Fruit fly (Drosophila melanogaster) whole organism, wandering third instar larva: Measurements from ENCODE around the gene Kcmf1.

Source experiments
- Abd-B ChIP-seq: fragments of >200 bp; optimal IDR thresholded peaks from 2 replicates; lab custom pipeline; 2017; ENCODE audit warnings: missing biosample characterization, missing genetic modification characterization
- CG32264 ChIP-seq: fragments of 200-800 bp; sonication (Bioruptor generic); optimal IDR thresholded peaks from 2 replicates; lab custom pipeline; 2016; ENCODE audit warnings: missing biosample characterization, missing genetic modification characterization
- CG9705 ChIP-seq: fragments of 200-800 bp; sonication (Bioruptor generic); optimal IDR thresholded peaks from 2 replicates; lab custom pipeline; 2018; ENCODE audit warnings: missing biosample characterization, mild to moderate bottlenecking, missing genetic modification characterization
- CrebA ChIP-seq: fragments of 200-800 bp; sonication (Bioruptor generic); optimal IDR thresholded peaks from 2 replicates; lab custom pipeline; 2016; ENCODE audit warnings: missing biosample characterization, mild to moderate bottlenecking, missing genetic modification characterization, borderline replicate concordance
- Dfd ChIP-seq: fragments of >200 bp; optimal IDR thresholded peaks from 2 replicates; lab custom pipeline; 2017; ENCODE audit warnings: missing biosample characterization, missing genetic modification characterization
- Dif ChIP-seq: fragments of 200-275, 200-300 bp; sonication (Bioruptor generic); optimal IDR thresholded peaks from 2 replicates; lab custom pipeline; 2018; ENCODE audit warnings: missing biosample characterization, missing genetic modification characterization; ENCODE audit not compliant: partially characterized antibody
- GATAd ChIP-seq: sonication (Bioruptor generic); optimal IDR thresholded peaks from 2 replicates; lab custom pipeline; 2016; ENCODE audit warnings: missing biosample characterization, missing genetic modification characterization
- HLH106 ChIP-seq: fragments of 200-800 bp; optimal IDR thresholded peaks from 3 replicates; lab custom pipeline; 2019; ENCODE audit warnings: missing biosample characterization, mild to moderate bottlenecking, missing genetic modification characterization, moderate library complexity
- Hnf4 ChIP-seq: fragments of 200-800 bp; sonication (Bioruptor generic); optimal IDR thresholded peaks from 2 replicates; lab custom pipeline; 2016; ENCODE audit warnings: missing biosample characterization, mild to moderate bottlenecking, missing genetic modification characterization
- Hr78 ChIP-seq: fragments of >200 bp; optimal IDR thresholded peaks from 2 replicates; lab custom pipeline; 2017; ENCODE audit warnings: missing biosample characterization, missing genetic modification characterization
- Hr83 ChIP-seq: fragments of 200-300 bp; sonication (Bioruptor generic); optimal IDR thresholded peaks from 2 replicates; lab custom pipeline; 2016; ENCODE audit warnings: missing biosample characterization, mild to moderate bottlenecking, missing genetic modification characterization, moderate library complexity; ENCODE audit not compliant: poor library complexity, severe bottlenecking
- Jra ChIP-seq: sonication (Bioruptor generic); optimal IDR thresholded peaks from 2 replicates; lab custom pipeline; 2016; ENCODE audit warnings: missing biosample characterization, missing genetic modification characterization
- Mio ChIP-seq: sonication (Bioruptor generic); optimal IDR thresholded peaks from 2 replicates; lab custom pipeline; 2016; ENCODE audit warnings: missing biosample characterization, missing genetic modification characterization
- Myc ChIP-seq: fragments of >200 bp; optimal IDR thresholded peaks from 2 replicates; lab custom pipeline; 2017
- N ChIP-seq: fragments of >200 bp; optimal IDR thresholded peaks from 2 replicates; lab custom pipeline; 2018; ENCODE audit warnings: missing biosample characterization, missing external identifiers, missing genetic modification characterization
- OdsH ChIP-seq: fragments of 200-800 bp; sonication (Bioruptor generic); optimal IDR thresholded peaks from 2 replicates; lab custom pipeline; 2016; ENCODE audit warnings: missing biosample characterization, mild to moderate bottlenecking, missing genetic modification characterization
- Rel ChIP-seq, 2 experiments: fragments of 200-800 bp; sonication (Bioruptor generic) in 1 of 2; optimal IDR thresholded peaks; 2 replicates in 1 of 2; 3 replicates in 1 of 2; lab custom pipeline; 2016 to 2019; ENCODE audit warnings: mild to moderate bottlenecking in 2 of 2, missing biosample characterization in 2 of 2, missing genetic modification characterization in 2 of 2, moderate library complexity in 1 of 2
- Sp1 ChIP-seq: fragments of 200-800 bp; sonication (Bioruptor generic); optimal IDR thresholded peaks from 3 replicates; lab custom pipeline; 2019; ENCODE audit warnings: missing biosample characterization, mild to moderate bottlenecking, missing genetic modification characterization, moderate library complexity
- Vsx2 ChIP-seq: fragments of 200-300, 225-300 bp; sonication (Bioruptor generic); optimal IDR thresholded peaks from 2 replicates; lab custom pipeline; 2018; ENCODE audit warnings: missing biosample characterization, missing genetic modification characterization; ENCODE audit not compliant: partially characterized antibody
- br ChIP-seq: fragments of 200-800 bp; sonication (Bioruptor generic); optimal IDR thresholded peaks from 2 replicates; lab custom pipeline; 2016; ENCODE audit warnings: missing biosample characterization, missing genetic modification characterization
- brk ChIP-seq: fragments of 200-800 bp; sonication (Bioruptor generic); optimal IDR thresholded peaks from 2 replicates; lab custom pipeline; 2016; ENCODE audit warnings: missing biosample characterization, mild to moderate bottlenecking, missing genetic modification characterization
- dl ChIP-seq, 2 experiments: fragments of 175-275, 200-275 bp in 1 of 2; fragments of 200-275 bp in 1 of 2; sonication (Bioruptor generic); optimal IDR thresholded peaks; lab custom pipeline; 2018; ENCODE audit warnings: mild to moderate bottlenecking in 2 of 2, missing biosample characterization in 2 of 2, missing genetic modification characterization in 2 of 2, moderate library complexity in 2 of 2; ENCODE audit not compliant: partially characterized antibody in 2 of 2, insufficient read depth in 1 of 2
- dmrt93B ChIP-seq: fragments of 200-800 bp; sonication (Bioruptor generic); optimal IDR thresholded peaks from 2 replicates; lab custom pipeline; 2018; ENCODE audit warnings: missing biosample characterization, mild to moderate bottlenecking, missing genetic modification characterization
- dsf ChIP-seq: sonication (Bioruptor generic); optimal IDR thresholded peaks from 2 replicates; lab custom pipeline; 2016; ENCODE audit warnings: missing biosample characterization, missing genetic modification characterization, borderline replicate concordance
- ey ChIP-seq: fragments of 200-800 bp; sonication (Bioruptor generic); optimal IDR thresholded peaks from 2 replicates; lab custom pipeline; 2016; ENCODE audit warnings: missing biosample characterization, missing genetic modification characterization
- foxo ChIP-seq, 2 experiments: fragments of 200-800 bp; sonication (Bioruptor generic); optimal IDR thresholded peaks; 2 replicates in 1 of 2; 3 replicates in 1 of 2; lab custom pipeline; 2016 to 2017; ENCODE audit warnings: missing biosample characterization in 2 of 2, missing genetic modification characterization in 2 of 2
- fru ChIP-seq: fragments of 200-800 bp; sonication (Bioruptor generic); optimal IDR thresholded peaks from 3 replicates; lab custom pipeline; 2016; ENCODE audit warnings: missing biosample characterization, mild to moderate bottlenecking, missing genetic modification characterization
- h ChIP-seq: fragments of 200-800 bp; sonication (Bioruptor generic); optimal IDR thresholded peaks from 3 replicates; lab custom pipeline; 2016; ENCODE audit warnings: missing biosample characterization, mild to moderate bottlenecking, missing genetic modification characterization
- jim ChIP-seq: fragments of 175-275, 200-325 bp; sonication (Bioruptor generic); optimal IDR thresholded peaks from 2 replicates; lab custom pipeline; 2016; ENCODE audit warnings: missing biosample characterization, mild to moderate bottlenecking, missing genetic modification characterization
- lola ChIP-seq: fragments of >200 bp; optimal IDR thresholded peaks from 2 replicates; lab custom pipeline; 2017; ENCODE audit warnings: missing biosample characterization, missing genetic modification characterization
- pan ChIP-seq: fragments of >200 bp; optimal IDR thresholded peaks from 2 replicates; lab custom pipeline; 2017
- psq ChIP-seq: fragments of 200-800 bp; sonication (Bioruptor generic); optimal IDR thresholded peaks from 3 replicates; lab custom pipeline; 2017; ENCODE audit warnings: missing biosample characterization, mild to moderate bottlenecking, missing genetic modification characterization, moderate library complexity
- rgr ChIP-seq: fragments of 200-800 bp; sonication (Bioruptor generic); optimal IDR thresholded peaks from 3 replicates; lab custom pipeline; 2016; ENCODE audit warnings: missing biosample characterization, mild to moderate bottlenecking, missing genetic modification characterization
- sage ChIP-seq: fragments of 200-800 bp; sonication (Bioruptor generic); optimal IDR thresholded peaks from 2 replicates; lab custom pipeline; 2016; ENCODE audit warnings: missing biosample characterization, mild to moderate bottlenecking, missing genetic modification characterization
- sv ChIP-seq: fragments of 200-800 bp; sonication (Bioruptor generic); optimal IDR thresholded peaks from 3 replicates; lab custom pipeline; 2016; ENCODE audit warnings: missing biosample characterization, missing genetic modification characterization
- tai ChIP-seq: sonication (Bioruptor generic); optimal IDR thresholded peaks from 2 replicates; lab custom pipeline; 2016; ENCODE audit warnings: missing biosample characterization, missing genetic modification characterization
- usp ChIP-seq: fragments of >200 bp; optimal IDR thresholded peaks from 2 replicates; lab custom pipeline; 2017; ENCODE audit warnings: missing biosample characterization, missing genetic modification characterization
- woc ChIP-seq: sonication (Bioruptor generic); optimal IDR thresholded peaks from 2 replicates; lab custom pipeline; 2016; ENCODE audit warnings: missing biosample characterization, mild to moderate bottlenecking, missing genetic modification characterization

Gene Kcmf1

DNA sequence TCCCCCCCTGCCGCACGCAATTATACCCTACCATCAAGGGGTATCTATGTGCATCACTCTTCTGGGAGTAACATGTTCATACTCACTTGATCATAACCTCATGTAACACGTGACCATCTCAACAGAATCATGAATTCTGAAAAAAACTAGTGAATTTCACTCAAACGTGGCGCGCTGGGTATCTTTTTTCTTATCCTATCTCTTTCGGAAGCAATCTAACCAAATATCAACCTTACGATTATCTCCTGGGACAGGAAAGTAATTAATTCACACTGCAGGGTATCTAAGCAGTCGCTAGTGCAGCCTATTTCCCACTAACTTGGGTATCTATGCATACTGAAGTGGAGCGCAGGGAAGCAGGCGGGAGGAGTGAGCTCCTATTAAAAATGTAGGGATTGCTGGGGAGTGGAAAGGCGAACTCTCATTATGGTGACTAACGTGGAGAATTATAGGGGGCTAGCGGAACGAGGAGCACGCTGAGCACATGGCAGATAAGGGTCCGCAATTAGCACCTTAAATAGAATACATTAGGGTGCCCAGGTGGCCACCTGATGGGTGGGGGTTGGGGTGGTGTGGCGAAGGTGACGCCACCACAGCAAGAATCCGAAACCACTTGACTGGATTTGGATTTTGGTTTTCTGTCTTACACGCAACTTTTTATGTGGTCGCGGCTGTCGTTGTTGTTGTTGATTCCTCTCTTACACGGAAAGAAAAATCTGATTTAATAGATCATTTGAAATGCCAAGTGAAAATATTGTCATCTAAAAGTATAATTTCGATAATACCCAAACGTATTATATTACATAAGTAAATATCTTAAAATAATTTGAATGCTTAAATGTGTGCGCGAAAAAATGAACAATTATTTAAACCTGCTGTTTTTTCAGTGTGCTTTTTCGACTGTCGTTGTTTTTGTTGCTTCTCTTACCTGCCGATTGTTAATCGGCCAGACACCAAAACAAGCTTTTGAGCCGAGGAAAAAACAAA, 40.7 kb upstream of the Kcmf1 start:
- TF ChIP-seq woc (peak; percentile 87), OdsH (GFP tag; lab: Kevin White, UChicago) (peak; percentile 96), Dfd (GFP tag; lab: Kevin White, UChicago) (no peak), Myc (lab: Kevin White, UChicago) (no peak), CG32264 (GFP tag; lab: Kevin White, UChicago) (peak; percentile 81), rgr (peak; percentile 96), foxo (GFP tag; optimal IDR thresholded peaks at IDR 0.05; lab: Kevin White, UChicago) (peak; percentile 50 to 96), Jra (peak; percentile 71), Dif (GFP tag; lab: Kevin White, UChicago) (no peak), sv (GFP tag; lab: Kevin White, UChicago) (peak; percentile 68), HLH106 (tag; lab: Kevin White, UChicago) (peak; percentile 97), dmrt93B (peak; percentile 89), tai (GFP tag; lab: Kevin White, UChicago) (no peak), CrebA (GFP tag; lab: Kevin White, UChicago) (peak; percentile 81), N (GFP tag; lab: Kevin White, UChicago) (no peak), h (GFP tag; lab: Kevin White, UChicago) (peak; percentile 96), Rel (GFP tag; optimal IDR thresholded peaks at IDR 0.05; lab: Kevin White, UChicago) (no peak), Rel (tag; optimal IDR thresholded peaks at IDR 0.05; lab: Kevin White, UChicago) (no peak), CG9705 (GFP tag; lab: Kevin White, UChicago) (peak; percentile 82), brk (GFP tag; lab: Kevin White, UChicago) (peak; percentile 95), dsf (GFP tag; lab: Kevin White, UChicago) (peak; percentile 79), Vsx2 (GFP tag; lab: Kevin White, UChicago) (no peak), jim (GFP tag; lab: Kevin White, UChicago) (no peak), sage (GFP tag; lab: Kevin White, UChicago) (peak; percentile 92), ey (peak; percentile 90), fru (GFP tag; lab: Kevin White, UChicago) (peak; percentile 92), lola (no peak), Mio (GFP tag; lab: Kevin White, UChicago) (peak; percentile 44), Hr83 (GFP tag; lab: Kevin White, UChicago) (peak; percentile 54), Sp1 (GFP tag; lab: Kevin White, UChicago) (peak; percentile 98), usp (GFP tag; lab: Kevin White, UChicago) (no peak), GATAd (GFP tag; lab: Kevin White, UChicago) (no peak), Abd-B (GFP tag; lab: Kevin White, UChicago) (no peak), Hr78 (GFP tag; lab: Kevin White, UChicago) (no peak), dl (GFP tag; optimal IDR thresholded peaks at IDR 0.05; lab: Kevin White, UChicago; ENCODE audit: insufficient read depth in 1 of 2, partially characterized antibody in 2 of 2) (no peak), pan (no peak), psq (GFP tag; lab: Kevin White, UChicago) (peak; percentile 88), Hnf4 (GFP tag; lab: Kevin White, UChicago) (peak; percentile 90), br (GFP tag; lab: Kevin White, UChicago) (peak; percentile 90)
